Fruit fly (Drosophila melanogaster): ENCODE results near the gene baz.

DNA sequence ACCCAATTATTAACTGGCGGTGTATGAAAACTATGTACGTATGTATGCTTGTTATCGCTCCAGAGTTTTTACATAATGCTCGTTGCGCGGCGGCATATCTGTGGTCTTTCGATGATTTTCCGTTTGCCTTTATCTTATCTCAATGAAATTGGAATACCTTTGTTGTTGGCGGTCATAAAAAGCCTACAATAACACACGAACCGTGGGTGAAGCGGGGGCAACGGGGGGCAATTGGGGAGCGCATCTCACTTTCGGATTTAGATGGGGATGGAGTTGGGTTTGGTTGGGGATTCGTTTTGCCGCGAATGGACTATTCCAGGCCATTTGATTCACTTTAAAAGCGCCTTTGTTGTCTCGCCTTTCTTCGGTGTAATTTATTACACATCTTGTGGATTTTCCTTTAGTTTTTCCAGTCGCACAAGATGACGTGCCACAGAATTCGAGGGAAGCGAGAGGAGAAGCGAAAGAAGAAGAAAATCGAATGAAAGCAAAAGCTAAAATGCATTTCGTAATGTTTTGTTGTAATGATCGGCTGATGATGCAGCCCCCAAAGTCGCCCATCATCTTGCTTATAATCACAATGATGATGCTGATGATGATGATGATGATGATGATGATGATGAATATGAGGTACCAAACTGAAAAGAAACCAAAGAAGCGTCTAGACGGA is 37.2 kb upstream of the baz start:
- TF ChIP-seq rn (GFP tag; IDR thresholded peaks at IDR 0.05) (no peak), CG17806 (tag; optimal IDR thresholded peaks at IDR 0.05) (no peak), Pif1A (GFP tag; optimal IDR thresholded peaks at IDR 0.05) (no peak), CG10348 (GFP tag; IDR thresholded peaks at IDR 0.05) (no peak), CG32121 (GFP tag; IDR thresholded peaks at IDR 0.05) (no peak), EcR (GFP tag; optimal IDR thresholded peaks at IDR 0.05) (no peak)

Data from whole organism, pupa.